Worm (Caenorhabditis elegans) whole organism, L3 larva: ENCODE data around the gene Y75B12B.11.

ENCODE experiments used
- R02D3.7 ChIP-seq: fragments of 150-350 bp; optimal IDR thresholded peaks from 2 replicates; lab custom pipeline; 2014; ENCODE audit warnings: missing biosample characterization, missing genetic modification characterization
- ZK546.5 ChIP-seq: sonication (generic microtip); optimal IDR thresholded peaks from 2 replicates; lab custom pipeline; 2017; ENCODE audit warnings: missing biosample characterization, missing genetic modification characterization
- aly-2 ChIP-seq: fragments of 150-350 bp; optimal IDR thresholded peaks from 2 replicates; lab custom pipeline; 2014; ENCODE audit warnings: missing biosample characterization, missing genetic modification characterization
- ceh-82 ChIP-seq: fragments of 150-350 bp; optimal IDR thresholded peaks from 2 replicates; lab custom pipeline; 2014; ENCODE audit warnings: missing biosample characterization, missing genetic modification characterization
- egl-5 ChIP-seq: fragments of 150-350 bp; optimal IDR thresholded peaks from 2 replicates; lab custom pipeline; 2017; ENCODE audit warnings: missing biosample characterization, missing genetic modification reagents, missing genetic modification characterization, inconsistent platforms
- elt-1 ChIP-seq: fragments of 150-350 bp; optimal IDR thresholded peaks from 2 replicates; lab custom pipeline; 2014; ENCODE audit warnings: missing biosample characterization, missing genetic modification characterization
- elt-2 ChIP-seq: sonication (generic microtip); optimal IDR thresholded peaks from 2 replicates; lab custom pipeline; 2016; ENCODE audit warnings: missing genetic modification reagents, mild to moderate bottlenecking, missing genetic modification characterization, missing compliant biosample characterization
- fkh-10 ChIP-seq: sonication (generic microtip); optimal IDR thresholded peaks from 2 replicates; lab custom pipeline; 2017; ENCODE audit warnings: missing biosample characterization, missing genetic modification reagents, missing genetic modification characterization
- fkh-2 ChIP-seq: fragments of 150-350 bp; optimal IDR thresholded peaks from 2 replicates; lab custom pipeline; 2014; ENCODE audit warnings: missing biosample characterization, missing genetic modification reagents, missing genetic modification characterization
- fos-1 ChIP-seq: fragments of 150-350 bp; optimal IDR thresholded peaks from 2 replicates; lab custom pipeline; 2014; ENCODE audit warnings: missing biosample characterization, missing genetic modification characterization
- hmg-11 ChIP-seq: sonication (generic microtip); optimal IDR thresholded peaks from 2 replicates; lab custom pipeline; 2016; ENCODE audit warnings: missing genetic modification characterization, missing compliant biosample characterization
- lin-15B ChIP-seq: fragments of 150-350 bp; optimal IDR thresholded peaks from 2 replicates; lab custom pipeline; 2014; ENCODE audit warnings: missing biosample characterization, missing genetic modification characterization
- lin-39 ChIP-seq: fragments of 150-350 bp; optimal IDR thresholded peaks from 2 replicates; lab custom pipeline; 2018; ENCODE audit warnings: missing biosample characterization, missing genetic modification reagents, missing genetic modification characterization
- mdl-1 ChIP-seq: fragments of 150-350 bp; optimal IDR thresholded peaks from 2 replicates; lab custom pipeline; 2014; ENCODE audit warnings: missing biosample characterization, missing genetic modification characterization
- mml-1 ChIP-seq: fragments of 150-350 bp; sonication (generic microtip); optimal IDR thresholded peaks from 3 replicates; lab custom pipeline; 2014; ENCODE audit warnings: missing biosample characterization, missing genetic modification characterization
- nhr-11 ChIP-seq: fragments of 150-350 bp; optimal IDR thresholded peaks from 2 replicates; lab custom pipeline; 2014; ENCODE audit warnings: missing biosample characterization, missing genetic modification characterization
- nhr-237 ChIP-seq: fragments of 150-350 bp; optimal IDR thresholded peaks from 2 replicates; lab custom pipeline; 2014; ENCODE audit warnings: missing biosample characterization, missing genetic modification characterization
- nhr-28 ChIP-seq: fragments of 150-350 bp; optimal IDR thresholded peaks from 2 replicates; lab custom pipeline; 2014; ENCODE audit warnings: missing biosample characterization, missing genetic modification characterization
- nhr-43 ChIP-seq: sonication (generic microtip); optimal IDR thresholded peaks from 2 replicates; lab custom pipeline; 2016; ENCODE audit warnings: mild to moderate bottlenecking, missing genetic modification characterization, missing compliant biosample characterization; ENCODE audit not compliant: poor library complexity, severe bottlenecking
- nhr-67 ChIP-seq: fragments of 150-350 bp; optimal IDR thresholded peaks from 2 replicates; lab custom pipeline; 2014; ENCODE audit warnings: missing biosample characterization, missing genetic modification characterization
- nhr-76 ChIP-seq: fragments of 150-350 bp; sonication (generic microtip); optimal IDR thresholded peaks from 5 replicates; lab custom pipeline; 2014; ENCODE audit warnings: missing biosample characterization, missing genetic modification characterization
- nhr-77 ChIP-seq: fragments of 150-350 bp; optimal IDR thresholded peaks from 2 replicates; lab custom pipeline; 2014; ENCODE audit warnings: missing biosample characterization, missing genetic modification characterization
- pha-4 ChIP-seq: fragments of 150-350 bp; optimal IDR thresholded peaks from 2 replicates; lab custom pipeline; 2014; ENCODE audit warnings: missing biosample characterization, missing genetic modification reagents, missing genetic modification characterization
- pqm-1 ChIP-seq: fragments of 150-350 bp; optimal IDR thresholded peaks from 2 replicates; lab custom pipeline; 2017; ENCODE audit warnings: missing biosample characterization, missing genetic modification characterization, inconsistent platforms
- sea-2 ChIP-seq: fragments of 150-350 bp; sonication (generic microtip); optimal IDR thresholded peaks from 4 replicates; lab custom pipeline; 2014; ENCODE audit warnings: missing biosample characterization, missing genetic modification reagents, missing genetic modification characterization
- skn-1 ChIP-seq: fragments of 150-350 bp; optimal IDR thresholded peaks from 2 replicates; lab custom pipeline; 2014; ENCODE audit warnings: missing biosample characterization, missing genetic modification characterization

The Y75B12B.11 gene

DNA sequence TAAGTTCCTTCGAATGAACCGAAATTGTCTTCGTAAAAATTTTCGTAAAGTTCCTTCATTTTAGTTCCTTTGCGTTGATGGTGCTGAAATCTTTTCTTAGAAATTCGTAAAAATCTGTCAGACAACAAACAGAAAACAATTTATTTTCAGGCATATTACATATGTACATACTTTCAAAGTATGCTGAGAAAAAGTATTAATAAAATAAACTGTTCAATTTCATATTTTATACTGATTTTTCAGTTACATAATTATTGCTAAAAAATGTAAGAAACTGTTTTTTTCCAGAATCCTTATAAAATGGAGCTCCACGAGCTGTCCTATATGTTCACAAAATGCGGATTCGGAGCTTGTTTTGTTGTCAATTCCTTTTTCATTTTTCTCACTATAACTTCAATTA is 32.4 kb upstream of the Y75B12B.11 start, which contains the start of gene str-45:
Gene str-45 (plus strand): TSS at position 301 of the 400 bp plus-strand sequence.
- no peak for TF ChIP-seq lin-15B (tag; lab: Kevin White, UChicago)

ce11 chrV:15162697-15163096 is 28.4 kb upstream of the Y75B12B.11 start, which contains the start of gene srz-11:
Gene srz-11, plus strand, starts transcription at chrV:15163082.
- TF ChIP-seq R02D3.7 (no peak), ZK546.5 (tag; lab: Kevin White, UChicago) (no peak), nhr-77 (tag; lab: Kevin White, UChicago) (no peak), lin-39 (tag; lab: Kevin White, UChicago) (no peak), pha-4 (tag; lab: Kevin White, UChicago) (no peak), nhr-28 (tag; lab: Kevin White, UChicago) (no peak), nhr-11 (peak; percentile 15)

- TF ChIP-seq nhr-43 (tag; lab: Kevin White, UChicago) = no peak
- no peak for TF ChIP-seq sea-2 (GFP tag; lab: Kevin White, UChicago)
- TF ChIP-seq elt-2 (tag; lab: Kevin White, UChicago) = peak; percentile 3
Measured at ce11 chrV:15175459-15175858, 15.6 kb upstream of the Y75B12B.11 start, which contains the start of gene clec-47. Gene clec-47, plus strand, starts transcription at chrV:15175759.

ce11 chrV:15179757-15180156 is 11.3 kb upstream of the Y75B12B.11 start, which contains the start of gene T09F5.10:
Gene T09F5.10, plus strand, starts transcription at chrV:15180057.
- no peak for TF ChIP-seq fkh-10 (GFP tag; lab: Kevin White, UChicago)
- TF ChIP-seq fkh-2 = no peak
- no peak for TF ChIP-seq elt-1 (tag; lab: Kevin White, UChicago)
- TF ChIP-seq nhr-77 (tag; lab: Kevin White, UChicago) = no peak
- no peak for TF ChIP-seq nhr-67 (tag; lab: Kevin White, UChicago)
- TF ChIP-seq nhr-237 (tag; lab: Kevin White, UChicago) = no peak
- no peak for TF ChIP-seq hmg-11 (tag; lab: Kevin White, UChicago)
- TF ChIP-seq pqm-1 (tag; lab: Kevin White, UChicago) = no peak
- TF ChIP-seq mdl-1 (tag; lab: Kevin White, UChicago) = no peak
- TF ChIP-seq mml-1 (tag; lab: Kevin White, UChicago) = no peak

DNA sequence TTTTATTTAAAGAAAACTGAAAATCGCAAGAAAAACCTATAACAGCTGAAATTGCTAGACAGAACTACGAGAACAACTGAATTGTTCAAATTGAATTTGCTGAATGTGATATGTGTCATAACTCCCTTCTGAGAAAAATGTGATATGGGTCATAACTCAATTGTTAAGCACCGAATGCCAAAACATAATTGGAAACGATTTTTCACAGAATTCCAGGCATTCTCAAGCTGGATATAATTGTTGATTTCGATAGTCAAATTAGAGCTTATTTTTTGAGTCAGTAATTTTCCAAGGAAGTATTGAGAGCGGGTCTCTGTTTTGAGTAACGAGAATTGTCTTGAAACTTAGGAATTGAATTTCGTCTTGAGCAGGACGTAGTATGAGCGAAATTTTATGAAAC is 9.2 kb upstream of the Y75B12B.11 start:
- TF ChIP-seq aly-2 (tag; lab: Kevin White, UChicago) (no peak), egl-5 (tag; lab: Kevin White, UChicago) (no peak), nhr-11 (peak; percentile 5), fos-1 (no peak)

DNA sequence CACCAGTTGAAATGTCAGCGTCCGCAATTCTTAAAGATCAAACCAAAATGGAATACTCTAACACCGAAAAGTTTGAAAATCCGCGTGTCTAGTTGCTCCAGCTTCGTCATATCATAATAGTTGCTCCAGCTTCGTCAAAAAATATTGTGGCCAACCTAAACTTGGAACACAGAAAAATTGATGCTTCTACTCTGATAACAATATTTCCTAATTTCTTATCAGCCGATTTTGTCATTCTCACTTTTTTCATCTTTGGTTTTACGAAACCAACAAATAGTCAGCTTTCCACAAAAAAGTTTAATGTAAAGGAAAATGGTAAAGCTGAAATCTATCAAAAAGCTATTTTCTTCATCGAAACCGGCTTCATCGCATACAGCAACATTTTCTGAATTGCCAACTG is 8.7 kb upstream of the Y75B12B.11 start, which contains the start of gene fbxa-84:
Gene fbxa-84 (plus strand): TSS at position 34 of the 400 bp plus-strand sequence.
- TF ChIP-seq skn-1 (tag; lab: Kevin White, UChicago) (no peak), elt-2 (tag; lab: Kevin White, UChicago) (peak; percentile 54)

DNA sequence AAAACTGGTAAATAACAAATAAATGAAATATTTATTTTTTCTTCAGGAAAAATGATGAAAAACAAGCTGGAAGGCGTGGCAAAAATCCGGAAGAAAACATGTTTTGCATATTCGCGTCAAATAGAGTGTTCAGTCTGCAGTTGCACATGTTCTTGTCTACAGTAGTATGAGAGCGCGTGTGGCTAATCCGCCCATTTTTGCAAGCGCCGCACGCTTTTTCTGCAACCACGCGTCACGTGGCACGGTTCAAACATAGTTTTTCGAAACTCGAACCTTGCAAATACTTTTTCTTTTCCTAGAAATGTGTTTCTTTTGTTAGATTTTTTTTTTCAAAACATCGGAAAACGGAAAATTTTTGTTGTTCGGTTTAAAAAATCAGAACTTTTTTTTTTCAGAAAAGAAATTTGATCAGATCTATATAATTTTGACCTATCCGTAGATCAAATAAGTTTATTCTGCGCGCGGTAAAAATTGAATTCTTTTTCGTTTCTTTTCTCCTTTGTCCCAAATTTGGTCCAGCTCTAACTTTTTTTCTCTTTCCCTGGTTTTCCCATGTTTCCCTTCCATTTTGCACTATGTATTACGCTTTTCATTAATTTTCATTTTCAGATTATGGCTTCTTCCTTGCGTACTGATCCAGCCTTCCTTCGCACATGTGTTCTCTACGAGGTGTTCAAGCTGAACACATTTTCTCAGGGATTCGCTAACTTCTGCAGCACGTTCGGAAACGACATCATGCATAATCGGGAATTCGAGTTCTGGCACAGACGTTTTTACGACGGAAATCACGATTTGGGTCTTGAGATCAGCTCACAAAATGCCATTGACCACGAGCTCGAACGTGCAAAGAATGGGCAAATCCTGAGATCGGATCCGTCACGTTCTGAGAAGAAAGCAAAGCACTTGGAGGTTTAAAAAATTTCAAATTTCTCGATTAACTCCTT is 6.7 kb upstream of the Y75B12B.11 start, which contains the start of gene Y75B12B.1:
Gene Y75B12B.1 (plus strand): TSS at position 603 of the 944 bp plus-strand sequence.
- TF ChIP-seq pqm-1 (tag; lab: Kevin White, UChicago) (no peak), nhr-76 (tag; lab: Kevin White, UChicago) (no peak), ceh-82 (tag; lab: Kevin White, UChicago) (no peak)
- TF ChIP-seq, all 47 proteins: peak for 0
